Fruit fly (Drosophila melanogaster) S2 (cell line): Measurements from ENCODE around the gene CG34166.

Experiments used
- CG8478 ChIP-seq: fragments of >200 bp; optimal IDR thresholded peaks from 2 replicates; lab custom pipeline; 2018
- CTCF ChIP-seq, 2 experiments: fragments of >200 bp; optimal IDR thresholded peaks; 2 replicates each; lab custom pipeline; 2018

dm6 chr2L:14713467-14713866 is 29.5 kb upstream of the CG34166 start, which contains the start of gene CG34165:
- TF ChIP-seq CTCF (optimal IDR thresholded peaks at IDR 0.05; lab: Kevin White, UChicago) (no peak), CG8478 (lab: Kevin White, UChicago) (no peak)
